Worm (Caenorhabditis elegans) whole organism, early embryonic: ENCODE measurements around the gene ZK896.5.

Experiments used
- B0310.2 ChIP-seq: sonication (generic microtip); optimal IDR thresholded peaks from 2 replicates; lab custom pipeline; 2016; ENCODE audit warnings: mild to moderate bottlenecking, missing genetic modification characterization, missing compliant biosample characterization
- F13C5.2 ChIP-seq: sonication (generic microtip); optimal IDR thresholded peaks from 2 replicates; lab custom pipeline; 2017; ENCODE audit warnings: mild to moderate bottlenecking, missing genetic modification characterization, inconsistent platforms, missing compliant biosample characterization
- aly-1 ChIP-seq: sonication (generic microtip); optimal IDR thresholded peaks from 2 replicates; lab custom pipeline; 2016; ENCODE audit warnings: missing genetic modification characterization, missing compliant biosample characterization
- ama-1 ChIP-seq: fragments of 150-350 bp; optimal IDR thresholded peaks from 2 replicates; lab custom pipeline; 2014
- ceh-13 ChIP-seq: fragments of 200-800 bp; sonication (Bioruptor generic); optimal IDR thresholded peaks from 2 replicates; lab custom pipeline; 2018; ENCODE audit warnings: mild to moderate bottlenecking, missing genetic modification characterization, missing compliant biosample characterization
- ceh-36 ChIP-seq: sonication (generic microtip); optimal IDR thresholded peaks from 2 replicates; lab custom pipeline; 2016; ENCODE audit warnings: missing genetic modification characterization, inconsistent platforms, missing compliant biosample characterization
- ets-7 ChIP-seq: sonication (generic microtip); optimal IDR thresholded peaks from 2 replicates; lab custom pipeline; 2016; ENCODE audit warnings: missing genotype, missing genetic modification characterization, missing compliant biosample characterization
- flt-1 ChIP-seq: fragments of 200-800 bp; sonication (Bioruptor generic); IDR thresholded peaks from 2 replicates; pipeline ENCODE4 v1.3.6; 2022; ENCODE audit warnings: missing genetic modification characterization, missing compliant biosample characterization
- hnd-1 ChIP-seq: sonication (generic microtip); optimal IDR thresholded peaks from 2 replicates; lab custom pipeline; 2016; ENCODE audit warnings: missing genetic modification characterization, missing compliant biosample characterization
- tbx-11 ChIP-seq: fragments of 200-800 bp; sonication (Bioruptor generic); IDR thresholded peaks from 2 replicates; pipeline ENCODE4 v1.3.6; 2022; ENCODE audit warnings: missing genetic modification characterization, missing compliant biosample characterization
- tbx-37 ChIP-seq: fragments of 200-800 bp; sonication (Bioruptor generic); conservative IDR thresholded peaks from 2 replicates; pipeline ENCODE4 v1.3.6; 2022; ENCODE audit warnings: missing genetic modification reagents, missing genetic modification characterization, missing compliant biosample characterization
- tra-4 ChIP-seq: sonication (generic microtip); optimal IDR thresholded peaks from 2 replicates; lab custom pipeline; 2017; ENCODE audit warnings: missing genetic modification characterization, missing compliant biosample characterization

DNA sequence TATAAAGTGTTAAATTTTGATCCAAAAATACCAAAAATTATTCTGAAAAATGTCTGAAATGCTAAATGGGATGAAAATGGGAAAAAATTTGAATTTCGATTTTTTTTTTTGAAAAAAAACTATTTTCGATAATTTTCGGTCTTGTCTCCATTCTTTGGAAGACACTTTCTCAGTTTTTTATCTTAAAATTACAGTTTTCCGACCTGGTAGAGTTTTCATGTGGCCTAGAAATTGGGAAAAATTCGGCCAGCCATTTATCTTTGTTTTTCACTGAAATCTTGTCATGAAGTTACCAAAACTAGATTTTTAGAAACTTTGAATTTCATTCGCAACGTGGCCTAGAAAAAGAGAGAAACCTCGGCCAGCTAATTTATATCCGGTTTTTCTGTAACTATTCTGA, 38.6 kb downstream of the ZK896.5 start:
- no peak for TF ChIP-seq B0310.2 (tag; lab: Kevin White, UChicago)
- no peak for TF ChIP-seq tra-4 (tag; lab: Kevin White, UChicago)
- no peak for TF ChIP-seq ceh-36 (tag; lab: Kevin White, UChicago)
- TF ChIP-seq hnd-1 (tag; lab: Kevin White, UChicago), result no peak
- TF ChIP-seq ets-7 (tag; lab: Kevin White, UChicago), result no peak
- TF ChIP-seq tbx-37 (GFP tag; lab: Robert Waterston, UW), result no peak
- no peak for TF ChIP-seq ama-1 (lab: Kevin White, UChicago)
- TF ChIP-seq flt-1 (GFP tag; lab: Robert Waterston, UW), result no peak
- no peak for TF ChIP-seq ceh-13
- no peak for TF ChIP-seq aly-1
- no peak for TF ChIP-seq F13C5.2 (tag; lab: Kevin White, UChicago)
- no peak for TF ChIP-seq tbx-11 (GFP tag; lab: Robert Waterston, UW)
